Worm (Caenorhabditis elegans) whole organism, L1 larva: ENCODE results near the gene ZK1058.9.

Experiments used
- C16A3.4 ChIP-seq: fragments of 150-350 bp; optimal IDR thresholded peaks from 2 replicates; lab custom pipeline; 2014; ENCODE audit warnings: missing biosample characterization, missing genetic modification characterization
- F16B12.6 ChIP-seq: fragments of 150-350 bp; optimal IDR thresholded peaks from 2 replicates; lab custom pipeline; 2014; ENCODE audit warnings: missing biosample characterization, missing genetic modification characterization
- ceh-8 ChIP-seq: fragments of 200-800 bp; sonication (Bioruptor generic); optimal IDR thresholded peaks from 2 replicates; lab custom pipeline; 2018; ENCODE audit warnings: mild to moderate bottlenecking, missing genetic modification characterization, moderate library complexity, missing compliant biosample characterization
- ces-1 ChIP-seq: fragments of 150-350 bp; optimal IDR thresholded peaks from 2 replicates; lab custom pipeline; 2014; ENCODE audit warnings: missing biosample characterization, missing genetic modification reagents, missing genetic modification characterization
- dpl-1 ChIP-seq, 3 experiments: fragments of 150-350 bp in 2 of 3; sonication (generic microtip) in 1 of 3; optimal IDR thresholded peaks; 2 replicates each; lab custom pipeline; 2014 to 2017; ENCODE audit warnings: missing biosample characterization in 3 of 3, missing genetic modification characterization in 3 of 3, missing genetic modification reagents in 3 of 3
- dsc-1 ChIP-seq: sonication (generic microtip); optimal IDR thresholded peaks from 2 replicates; lab custom pipeline; 2016; ENCODE audit warnings: mild to moderate bottlenecking, missing genetic modification characterization, missing compliant biosample characterization
- efl-1 ChIP-seq, 4 experiments: fragments of 150-350 bp; optimal IDR thresholded peaks in 3 of 4; peaks in 1 of 4; 1 replicate in 1 of 4; 2 replicates in 3 of 4; lab custom pipeline; 2014; ENCODE audit warnings: missing biosample characterization in 2 of 4, missing genetic modification characterization in 2 of 4, missing genetic modification reagents in 2 of 4
- elt-3 ChIP-seq, 6 experiments: fragments of 150-350 bp in 1 of 6; sonication (generic microtip); optimal IDR thresholded peaks; 2 replicates each; lab custom pipeline; 2017 to 2018; ENCODE audit warnings: missing biosample characterization in 6 of 6, missing genetic modification characterization in 6 of 6, inconsistent platforms in 1 of 6
- fkh-10 ChIP-seq: sonication (generic microtip); optimal IDR thresholded peaks from 2 replicates; lab custom pipeline; 2017; ENCODE audit warnings: missing biosample characterization, missing genetic modification reagents, missing genetic modification characterization
- fkh-4 ChIP-seq: sonication (generic microtip); optimal IDR thresholded peaks from 2 replicates; lab custom pipeline; 2016; ENCODE audit warnings: missing compliant biosample characterization, missing genetic modification characterization, borderline replicate concordance
- fkh-8 ChIP-seq: sonication (generic microtip); optimal IDR thresholded peaks from 2 replicates; lab custom pipeline; 2016; ENCODE audit warnings: mild to moderate bottlenecking, missing genetic modification characterization, missing compliant biosample characterization
- fos-1 ChIP-seq: fragments of 150-350 bp; optimal IDR thresholded peaks from 2 replicates; lab custom pipeline; 2014; ENCODE audit warnings: missing biosample characterization, missing genetic modification characterization
- hlh-17 ChIP-seq: fragments of 200-800 bp; sonication (Bioruptor generic); optimal IDR thresholded peaks from 2 replicates; lab custom pipeline; 2018; ENCODE audit warnings: missing genetic modification characterization, mild to moderate bottlenecking, missing compliant biosample characterization, moderate library complexity, borderline replicate concordance
- hlh-4 ChIP-seq: sonication (generic microtip); optimal IDR thresholded peaks from 2 replicates; lab custom pipeline; 2016; ENCODE audit warnings: mild to moderate bottlenecking, missing genetic modification characterization, missing compliant biosample characterization
- lin-13 ChIP-seq: fragments of 150-350 bp; optimal IDR thresholded peaks from 2 replicates; lab custom pipeline; 2014; ENCODE audit warnings: missing biosample characterization, missing genetic modification reagents, missing genetic modification characterization
- lin-14 ChIP-seq: fragments of 200-800 bp; sonication (Bioruptor generic); optimal IDR thresholded peaks from 2 replicates; lab custom pipeline; 2018; ENCODE audit warnings: mild to moderate bottlenecking, missing genetic modification characterization, moderate library complexity, missing compliant biosample characterization
- lin-15B ChIP-seq: fragments of 150-350 bp; sonication (generic microtip); optimal IDR thresholded peaks from 3 replicates; lab custom pipeline; 2014; ENCODE audit warnings: missing biosample characterization, missing genetic modification characterization
- lin-35 ChIP-seq, 2 experiments: fragments of 150-350 bp; optimal IDR thresholded peaks; 2 replicates each; lab custom pipeline; 2014; ENCODE audit warnings: missing biosample characterization in 2 of 2, missing genetic modification characterization in 2 of 2, missing genetic modification reagents in 2 of 2
- mep-1 ChIP-seq: fragments of 150-350 bp; optimal IDR thresholded peaks from 2 replicates; lab custom pipeline; 2014; ENCODE audit warnings: missing biosample characterization, missing genetic modification characterization
- nhr-20 ChIP-seq: sonication (generic microtip); optimal IDR thresholded peaks from 2 replicates; lab custom pipeline; 2016; ENCODE audit warnings: mild to moderate bottlenecking, missing genetic modification characterization, missing compliant biosample characterization
- nhr-237 ChIP-seq: fragments of 150-350 bp; optimal IDR thresholded peaks from 2 replicates; lab custom pipeline; 2014; ENCODE audit warnings: missing biosample characterization, missing genetic modification characterization
- nhr-28 ChIP-seq: fragments of 150-350 bp; optimal IDR thresholded peaks from 2 replicates; lab custom pipeline; 2014; ENCODE audit warnings: missing biosample characterization, missing genetic modification characterization
- nhr-47 ChIP-seq: sonication (generic microtip); optimal IDR thresholded peaks from 2 replicates; lab custom pipeline; 2016; ENCODE audit warnings: mild to moderate bottlenecking, missing genetic modification characterization, moderate library complexity, missing compliant biosample characterization
- nhr-84 ChIP-seq: sonication (generic microtip); optimal IDR thresholded peaks from 2 replicates; lab custom pipeline; 2017; ENCODE audit warnings: missing biosample characterization, missing genetic modification characterization
- nhr-85 ChIP-seq: sonication (generic microtip); peaks from one replicate; lab custom pipeline; 2016; ENCODE audit warnings: missing genetic modification characterization, inconsistent platforms, missing compliant biosample characterization
- pqm-1 ChIP-seq: sonication (generic microtip); optimal IDR thresholded peaks from 3 replicates; lab custom pipeline; 2017; ENCODE audit warnings: missing biosample characterization, missing genetic modification characterization
- skn-1 ChIP-seq: fragments of 150-350 bp; optimal IDR thresholded peaks from 2 replicates; lab custom pipeline; 2014; ENCODE audit warnings: missing biosample characterization, missing genetic modification characterization
- snpc-4 ChIP-seq: fragments of 150-350 bp; optimal IDR thresholded peaks from 2 replicates; lab custom pipeline; 2014; ENCODE audit warnings: missing biosample characterization, missing genetic modification characterization
- snu-23 ChIP-seq: sonication (generic microtip); optimal IDR thresholded peaks from 2 replicates; lab custom pipeline; 2016; ENCODE audit warnings: missing genetic modification characterization, missing compliant biosample characterization
- sptf-1 ChIP-seq: fragments of 150-350 bp; optimal IDR thresholded peaks from 2 replicates; lab custom pipeline; 2014; ENCODE audit warnings: missing biosample characterization, missing genetic modification characterization
- swsn-7 ChIP-seq: sonication (generic microtip); optimal IDR thresholded peaks from 2 replicates; lab custom pipeline; 2016; ENCODE audit warnings: missing genetic modification characterization, missing compliant biosample characterization
- tbx-2 ChIP-seq: sonication (generic microtip); optimal IDR thresholded peaks from 2 replicates; lab custom pipeline; 2016; ENCODE audit warnings: missing genetic modification characterization, missing compliant biosample characterization
- unc-62 ChIP-seq: fragments of 150-350 bp; optimal IDR thresholded peaks from 2 replicates; lab custom pipeline; 2014; ENCODE audit warnings: missing biosample characterization, missing genetic modification reagents, missing genetic modification characterization
- vab-15 ChIP-seq: sonication (generic microtip); optimal IDR thresholded peaks from 2 replicates; lab custom pipeline; 2017; ENCODE audit warnings: missing genotype, mild to moderate bottlenecking, missing genetic modification characterization, missing compliant biosample characterization
- zag-1 ChIP-seq: fragments of 150-350 bp; optimal IDR thresholded peaks from 2 replicates; lab custom pipeline; 2014; ENCODE audit warnings: missing biosample characterization, missing genetic modification characterization
- zip-4 ChIP-seq: fragments of 200-800 bp; sonication (Bioruptor generic); optimal IDR thresholded peaks from 2 replicates; lab custom pipeline; 2018; ENCODE audit warnings: mild to moderate bottlenecking, missing genetic modification characterization, moderate library complexity, missing compliant biosample characterization
- ztf-11 ChIP-seq, 2 experiments: sonication (generic microtip); optimal IDR thresholded peaks; 2 replicates each; lab custom pipeline; 2016 to 2017; ENCODE audit warnings: missing genetic modification characterization in 2 of 2, missing biosample characterization in 1 of 2, missing compliant biosample characterization in 1 of 2

The ZK1058.9 gene

DNA sequence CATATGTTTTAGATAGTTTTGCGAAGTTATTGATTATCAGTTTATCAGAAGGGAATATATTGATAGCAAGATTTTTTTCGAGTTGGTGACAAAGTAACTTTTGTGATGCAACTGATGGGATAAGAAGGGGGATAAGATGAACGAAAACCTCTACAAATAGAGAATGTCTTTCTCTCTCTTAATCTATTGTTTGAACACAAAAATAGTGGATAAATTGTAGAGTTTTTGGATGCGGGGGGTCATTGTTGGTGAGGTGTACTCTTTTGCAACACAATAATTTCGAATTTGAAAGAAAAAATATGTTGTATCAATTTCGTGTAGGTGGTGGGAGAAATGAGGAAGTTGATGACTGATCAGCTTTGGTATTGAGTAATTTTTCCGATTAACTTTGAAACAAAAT lies at the start of gene ZK1058.9:
Gene ZK1058.9 (minus strand): TSS at position 101 of the 400 bp plus-strand sequence.
- TF ChIP-seq nhr-85 (tag; lab: Kevin White, UChicago) = no peak
- TF ChIP-seq efl-1 (optimal IDR thresholded peaks at IDR 0.05; lab: Kevin White, UChicago) = no peak
- TF ChIP-seq efl-1 (GFP tag; optimal IDR thresholded peaks at IDR 0.05 in 1 of 2; lab: Kevin White, UChicago) = peak in 1 of 2 experiments; percentile 83

DNA sequence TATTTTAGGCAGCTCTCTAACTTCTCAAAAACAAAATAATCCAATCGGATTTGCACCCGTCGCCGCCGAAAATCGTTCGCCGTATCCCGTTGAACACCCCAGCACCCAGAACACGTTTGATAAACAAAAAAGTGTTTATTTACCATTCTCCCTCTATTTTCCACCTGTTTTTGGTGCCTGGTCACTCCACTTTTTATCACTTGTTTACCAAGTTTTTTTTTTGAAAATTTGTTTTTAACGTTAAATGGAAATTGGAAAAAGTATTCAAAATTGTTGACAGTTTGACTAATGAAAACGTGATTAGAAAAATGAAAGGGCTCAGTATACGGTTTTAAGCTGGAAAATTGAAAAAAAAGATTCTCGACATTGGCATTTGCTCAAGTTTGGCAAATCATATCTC lies 49.0 kb upstream of the ZK1058.9 start:
- TF ChIP-seq sptf-1 (no peak), mep-1 (tag; lab: Kevin White, UChicago) (no peak), hlh-4 (tag; lab: Kevin White, UChicago) (no peak), pqm-1 (tag; lab: Kevin White, UChicago) (no peak), nhr-84 (tag; lab: Kevin White, UChicago) (no peak), fkh-10 (no peak), vab-15 (tag; lab: Kevin White, UChicago) (no peak)

DNA sequence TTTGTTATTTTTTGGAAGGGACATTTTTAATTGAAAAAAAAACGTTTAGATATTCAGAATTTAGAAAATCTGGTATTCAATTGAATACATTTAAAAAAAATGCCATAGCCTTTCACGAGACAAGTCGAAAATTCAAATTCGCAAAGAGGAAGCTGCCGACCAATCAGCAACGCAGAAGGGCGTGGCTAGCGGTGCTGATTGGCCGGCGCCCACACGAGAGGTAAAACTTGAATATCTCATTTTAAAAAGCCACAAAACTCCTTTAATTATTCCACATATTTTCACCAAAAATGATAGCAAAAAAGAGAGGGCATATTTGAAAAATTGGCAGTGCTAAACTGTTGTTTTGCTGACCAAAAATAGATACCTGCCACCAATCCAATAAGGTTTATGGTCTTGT lies 48.5 kb upstream of the ZK1058.9 start:
- TF ChIP-seq lin-15B (tag; lab: Kevin White, UChicago) (no peak), unc-62 (GFP tag; lab: Kevin White, UChicago) (no peak), sptf-1 (no peak), elt-3 (tag; optimal IDR thresholded peaks at IDR 0.05; lab: Kevin White, UChicago) (no peak), fkh-4 (tag; lab: Kevin White, UChicago) (no peak), dpl-1 (GFP tag; optimal IDR thresholded peaks at IDR 0.05; lab: Kevin White, UChicago) (no peak), lin-13 (GFP tag; lab: Kevin White, UChicago) (no peak), nhr-237 (no peak), hlh-4 (tag; lab: Kevin White, UChicago) (no peak), fos-1 (tag; lab: Kevin White, UChicago) (no peak), tbx-2 (tag; lab: Kevin White, UChicago) (no peak), mep-1 (tag; lab: Kevin White, UChicago) (no peak), zag-1 (tag; lab: Kevin White, UChicago) (no peak), zip-4 (GFP tag; lab: Kevin White, UChicago) (no peak), nhr-47 (tag; lab: Kevin White, UChicago) (no peak), nhr-28 (tag; lab: Kevin White, UChicago) (no peak), hlh-17 (GFP tag; lab: Kevin White, UChicago) (no peak)

DNA sequence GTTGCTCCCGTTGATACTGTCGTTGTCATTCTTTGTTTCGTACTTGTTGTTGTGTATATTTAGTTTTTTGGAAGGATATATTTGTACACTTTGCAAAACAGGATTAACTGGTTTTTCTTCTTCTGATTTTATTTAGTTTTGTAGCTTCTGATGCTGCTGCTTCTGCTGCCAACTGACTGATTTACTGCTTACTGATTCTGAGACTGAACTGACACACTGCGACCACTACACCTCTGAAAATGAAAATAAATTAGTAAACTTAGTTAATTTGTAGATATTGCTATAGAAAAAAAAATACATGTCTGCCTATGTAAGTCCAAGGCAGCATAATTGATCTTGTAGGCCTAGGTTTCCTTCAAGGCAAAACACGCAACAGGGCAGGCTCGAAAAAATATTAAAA lies 46.7 kb upstream of the ZK1058.9 start, which contains the start of gene R10E9.4:
Gene R10E9.4 (minus strand): TSS at position 101 of the 400 bp plus-strand sequence.
- TF ChIP-seq swsn-7 (no peak), skn-1 (tag; lab: Kevin White, UChicago) (no peak), elt-3 (tag; optimal IDR thresholded peaks at IDR 0.05; lab: Kevin White, UChicago) (no peak), zag-1 (tag; lab: Kevin White, UChicago) (no peak), ztf-11 (tag; optimal IDR thresholded peaks at IDR 0.05; lab: Kevin White, UChicago) (no peak), hlh-17 (GFP tag; lab: Kevin White, UChicago) (no peak), C16A3.4 (tag; lab: Kevin White, UChicago) (no peak), fkh-8 (tag; lab: Kevin White, UChicago) (no peak), dsc-1 (tag; lab: Kevin White, UChicago) (no peak), snpc-4 (tag; lab: Kevin White, UChicago) (no peak), nhr-20 (tag; lab: Kevin White, UChicago) (no peak), fos-1 (tag; lab: Kevin White, UChicago) (no peak)

DNA sequence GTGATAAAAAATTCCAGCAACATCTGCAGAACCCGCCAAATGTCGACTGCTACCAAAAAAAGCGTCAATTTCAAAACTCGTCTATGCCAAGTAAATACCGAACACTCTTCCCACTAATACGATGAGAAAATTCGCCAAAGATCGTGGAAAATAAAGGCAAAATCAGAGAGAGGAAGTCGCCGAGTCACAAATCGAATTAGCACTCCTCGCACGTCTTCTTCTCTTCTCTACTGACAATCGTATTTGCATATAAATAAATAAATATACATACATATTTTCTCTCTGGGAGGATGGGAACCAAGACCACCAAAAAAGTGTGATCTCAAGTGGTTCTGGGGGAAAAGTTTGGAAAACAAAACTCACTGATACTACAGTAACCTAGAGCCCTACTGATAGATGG lies 44.4 kb upstream of the ZK1058.9 start:
- TF ChIP-seq fkh-10 = peak; percentile 40
- no peak for TF ChIP-seq F16B12.6 (tag; lab: Kevin White, UChicago)
- TF ChIP-seq hlh-4 (tag; lab: Kevin White, UChicago) = no peak
- peak; percentile 3 for TF ChIP-seq ces-1 (GFP tag; lab: Kevin White, UChicago)
- TF ChIP-seq snu-23 (GFP tag; lab: Kevin White, UChicago) = no peak
- TF ChIP-seq lin-35 (GFP tag; optimal IDR thresholded peaks at IDR 0.05; lab: Kevin White, UChicago) = no peak
- peak; percentile 26 for TF ChIP-seq ceh-8 (GFP tag; lab: Kevin White, UChicago)
- TF ChIP-seq nhr-20 (tag; lab: Kevin White, UChicago) = no peak
- TF ChIP-seq lin-14 (GFP tag; lab: Kevin White, UChicago) = peak; percentile 50
